Fruit fly (Drosophila melanogaster) whole organism, embryonic: Measurements from ENCODE around the gene udt.

Experiments used
- Abd-B ChIP-seq: fragments of 200-800 bp; sonication (Bioruptor generic); optimal IDR thresholded peaks from 2 replicates; lab custom pipeline; 2018; ENCODE audit warnings: missing biosample characterization, mild to moderate bottlenecking, missing genetic modification characterization, moderate library complexity
- CG10209 ChIP-seq: fragments of 200-800 bp; sonication (Bioruptor generic); optimal IDR thresholded peaks from 3 replicates; lab custom pipeline; 2017; ENCODE audit warnings: missing biosample characterization, mild to moderate bottlenecking, missing genetic modification characterization, missing genetic modification reagents
- CG10274 ChIP-seq: fragments of 200-800 bp; sonication (Bioruptor generic); optimal IDR thresholded peaks from 3 replicates; lab custom pipeline; 2017; ENCODE audit warnings: missing biosample characterization, mild to moderate bottlenecking, missing genetic modification characterization
- CG11456 ChIP-seq: fragments of 200-800 bp; sonication (Bioruptor generic); IDR thresholded peaks from 3 replicates; pipeline ENCODE4 v1.3.6; 2022; ENCODE audit warnings: missing biosample characterization, missing genetic modification characterization
- CG12299 ChIP-seq: fragments of 200-800 bp; sonication (Bioruptor generic); optimal IDR thresholded peaks from 2 replicates; lab custom pipeline; 2018; ENCODE audit warnings: missing biosample characterization, mild to moderate bottlenecking, missing genetic modification characterization
- CG14441 ChIP-seq: fragments of 200-800 bp; sonication (Bioruptor generic); IDR thresholded peaks from 2 replicates; pipeline ENCODE4 v1.3.6; 2022; ENCODE audit warnings: missing biosample characterization, missing genetic modification characterization
- CG14965 ChIP-seq: fragments of 200-800 bp; sonication (Bioruptor generic); optimal IDR thresholded peaks from 2 replicates; lab custom pipeline; 2016; ENCODE audit warnings: missing biosample characterization, missing genetic modification characterization, borderline replicate concordance
- CG16813 ChIP-seq: fragments of 200-800 bp; sonication (Bioruptor generic); IDR thresholded peaks from 3 replicates; pipeline ENCODE4 v1.3.6; 2022; ENCODE audit warnings: missing biosample characterization, missing genetic modification characterization; ENCODE audit not compliant: partially characterized antibody
- CG16863 ChIP-seq: fragments of 200-800 bp; sonication (Bioruptor generic); optimal IDR thresholded peaks from 3 replicates; lab custom pipeline; 2016; ENCODE audit warnings: missing biosample characterization, missing genetic modification characterization
- CG17328 ChIP-seq: fragments of 200-800 bp; sonication (Bioruptor generic); IDR thresholded peaks from 2 replicates; pipeline ENCODE4 v1.3.6; 2022; ENCODE audit warnings: missing biosample characterization, missing genetic modification characterization
- CG17361 ChIP-seq: fragments of 200-800 bp; sonication (Bioruptor generic); IDR thresholded peaks from 3 replicates; pipeline ENCODE4 v1.3.6; 2022; ENCODE audit warnings: missing biosample characterization, missing genetic modification characterization
- CG17912 ChIP-seq: fragments of 200-800 bp; sonication (Bioruptor generic); optimal IDR thresholded peaks from 2 replicates; lab custom pipeline; 2018; ENCODE audit warnings: missing biosample characterization, mild to moderate bottlenecking, missing genetic modification characterization
- CG18599 ChIP-seq: fragments of 200-800 bp; sonication (Bioruptor generic); optimal IDR thresholded peaks from 3 replicates; lab custom pipeline; 2017; ENCODE audit warnings: missing biosample characterization, missing genetic modification characterization, mild to moderate bottlenecking, moderate library complexity, missing genetic modification reagents
- CG2712 ChIP-seq: fragments of 200-800 bp; optimal IDR thresholded peaks from 3 replicates; lab custom pipeline; 2019; ENCODE audit warnings: missing biosample characterization, mild to moderate bottlenecking, missing genetic modification characterization, moderate library complexity
- CG4360 ChIP-seq: fragments of 200-800 bp; sonication (Bioruptor generic); IDR thresholded peaks from 2 replicates; pipeline ENCODE4 v1.3.6; 2022; ENCODE audit warnings: missing biosample characterization, missing genetic modification characterization
- CG4730 ChIP-seq: fragments of 200-800 bp; sonication (Bioruptor generic); IDR thresholded peaks from 2 replicates; pipeline ENCODE4 v1.3.6; 2022; ENCODE audit warnings: missing biosample characterization, missing genetic modification characterization
- CG6272 ChIP-seq: fragments of 200-800 bp; sonication (Bioruptor generic); IDR thresholded peaks from 2 replicates; pipeline ENCODE4 v1.3.6; 2022; ENCODE audit warnings: missing biosample characterization, missing genetic modification characterization
- CG8765 ChIP-seq: fragments of 200-800 bp; sonication (Bioruptor generic); IDR thresholded peaks from 2 replicates; pipeline ENCODE4 v1.3.6; 2022; ENCODE audit warnings: missing biosample characterization, missing genetic modification characterization
- Chrac-16 ChIP-seq: fragments of 200-800 bp; sonication (Bioruptor generic); optimal IDR thresholded peaks from 3 replicates; lab custom pipeline; 2016; ENCODE audit warnings: missing biosample characterization, missing genetic modification characterization
- Dfd ChIP-seq, 2 experiments: fragments of >200 bp; optimal IDR thresholded peaks; 2 replicates each; lab custom pipeline; 2017; ENCODE audit warnings: missing biosample characterization in 2 of 2, missing genetic modification characterization in 2 of 2
- Gsc ChIP-seq: fragments of 200-800 bp; sonication (Bioruptor generic); IDR thresholded peaks from 2 replicates; pipeline ENCODE4 v1.3.6; 2022; ENCODE audit warnings: missing biosample characterization, missing genetic modification characterization
- H15 ChIP-seq: fragments of 200-800 bp; sonication (Bioruptor generic); IDR thresholded peaks from 3 replicates; pipeline ENCODE4 v1.3.6; 2022; ENCODE audit warnings: missing biosample characterization, missing genetic modification characterization
- H2.0 ChIP-seq: fragments of 200-800 bp; sonication (Bioruptor generic); IDR thresholded peaks from 2 replicates; pipeline ENCODE4 v1.3.6; 2022; ENCODE audit warnings: missing biosample characterization, missing genetic modification characterization
- Hr3 ChIP-seq: fragments of 200-800 bp; sonication (Bioruptor generic); optimal IDR thresholded peaks from 3 replicates; lab custom pipeline; 2016; ENCODE audit warnings: missing biosample characterization, missing genetic modification characterization
- Lpt ChIP-seq: fragments of >200 bp; optimal IDR thresholded peaks from 2 replicates; lab custom pipeline; 2018; ENCODE audit warnings: missing biosample characterization, missing genetic modification characterization
- Meics ChIP-seq: fragments of 200-800 bp; sonication (Bioruptor generic); optimal IDR thresholded peaks from 2 replicates; lab custom pipeline; 2017; ENCODE audit warnings: missing biosample characterization, mild to moderate bottlenecking, missing genetic modification characterization
- Six4 ChIP-seq: fragments of 200-800 bp; sonication (Bioruptor generic); optimal IDR thresholded peaks from 2 replicates; lab custom pipeline; 2016; ENCODE audit warnings: missing biosample characterization, missing genetic modification characterization
- Sox100B ChIP-seq: fragments of 200-800 bp; sonication (Bioruptor generic); optimal IDR thresholded peaks from 3 replicates; lab custom pipeline; 2018; ENCODE audit warnings: missing biosample characterization, mild to moderate bottlenecking, missing genetic modification characterization
- cad ChIP-seq: fragments of >200 bp; optimal IDR thresholded peaks from 2 replicates; lab custom pipeline; 2017; ENCODE audit warnings: missing biosample characterization, missing genetic modification characterization
- caup ChIP-seq: fragments of 200-800 bp; sonication (Bioruptor generic); optimal IDR thresholded peaks from 3 replicates; lab custom pipeline; 2017; ENCODE audit warnings: missing biosample characterization, mild to moderate bottlenecking, missing genetic modification characterization, moderate library complexity; ENCODE audit not compliant: severe bottlenecking
- cg ChIP-seq: fragments of 200-800 bp; sonication (Bioruptor generic); optimal IDR thresholded peaks from 3 replicates; lab custom pipeline; 2019; ENCODE audit warnings: missing biosample characterization, mild to moderate bottlenecking, missing genetic modification characterization, moderate library complexity
- croc ChIP-seq: fragments of 200-800 bp; sonication (Bioruptor generic); conservative IDR thresholded peaks from 3 replicates; pipeline ENCODE4 v1.3.6; 2022; ENCODE audit warnings: missing biosample characterization, missing genetic modification characterization
- crol ChIP-seq: fragments of 200-800 bp; sonication (Bioruptor generic); IDR thresholded peaks from 2 replicates; pipeline ENCODE4 v1.3.6; 2022; ENCODE audit warnings: missing biosample characterization, missing genetic modification characterization
- dmrt99B ChIP-seq: fragments of 200-800 bp; sonication (Bioruptor generic); optimal IDR thresholded peaks from 2 replicates; lab custom pipeline; 2018; ENCODE audit warnings: missing biosample characterization, mild to moderate bottlenecking, missing genetic modification characterization, moderate library complexity
- dpn ChIP-seq, 2 experiments: fragments of 200-800 bp; sonication (Bioruptor generic); optimal IDR thresholded peaks; 3 replicates each; lab custom pipeline; 2016; ENCODE audit warnings: missing biosample characterization in 2 of 2, missing genetic modification characterization in 2 of 2
- fd64A ChIP-seq: fragments of 200-800 bp; sonication (Bioruptor generic); optimal IDR thresholded peaks from 3 replicates; lab custom pipeline; 2018; ENCODE audit warnings: missing biosample characterization, mild to moderate bottlenecking, missing genetic modification characterization
- gem ChIP-seq: fragments of 200-800 bp; sonication (Bioruptor generic); optimal IDR thresholded peaks from 2 replicates; lab custom pipeline; 2019; ENCODE audit warnings: missing biosample characterization, mild to moderate bottlenecking, missing genetic modification characterization, moderate library complexity
- grn ChIP-seq: fragments of 200-800 bp; sonication (Bioruptor generic); optimal IDR thresholded peaks from 3 replicates; lab custom pipeline; 2017; ENCODE audit warnings: missing biosample characterization, missing genetic modification characterization
- hth ChIP-seq: fragments of >200 bp; optimal IDR thresholded peaks from 2 replicates; lab custom pipeline; 2017; ENCODE audit warnings: inconsistent platforms
- insv ChIP-seq, 2 experiments: fragments of 200-800 bp; sonication (Bioruptor generic); optimal IDR thresholded peaks; 3 replicates each; lab custom pipeline; 2016 to 2018; ENCODE audit warnings: missing biosample characterization in 2 of 2, missing genetic modification characterization in 2 of 2
- jigr1 ChIP-seq: fragments of 200-800 bp; sonication (Bioruptor generic); IDR thresholded peaks from 3 replicates; pipeline ENCODE4 v1.3.6; 2022; ENCODE audit warnings: missing biosample characterization, missing genetic modification characterization
- kni ChIP-seq: fragments of 200-800 bp; sonication (Bioruptor generic); optimal IDR thresholded peaks from 3 replicates; lab custom pipeline; 2017; ENCODE audit warnings: mild to moderate bottlenecking, missing biosample characterization, missing genetic modification reagents, missing genetic modification characterization
- nerfin-2 ChIP-seq: fragments of 200-800 bp; sonication (Bioruptor generic); IDR thresholded peaks from 2 replicates; pipeline ENCODE4 v1.3.6; 2022; ENCODE audit warnings: missing biosample characterization, missing genetic modification characterization; ENCODE audit not compliant: partially characterized antibody
- pros ChIP-seq: fragments of 200-800 bp; sonication (Bioruptor generic); optimal IDR thresholded peaks from 3 replicates; lab custom pipeline; 2019; ENCODE audit warnings: missing biosample characterization, mild to moderate bottlenecking, missing genetic modification characterization, moderate library complexity
- psq ChIP-seq: fragments of 200-800 bp; sonication (Bioruptor generic); optimal IDR thresholded peaks from 2 replicates; lab custom pipeline; 2017; ENCODE audit warnings: missing biosample characterization, missing genetic modification characterization
- repo ChIP-seq: fragments of 200-800 bp; sonication (Bioruptor generic); optimal IDR thresholded peaks from 2 replicates; lab custom pipeline; 2016; ENCODE audit warnings: missing biosample characterization, missing genetic modification characterization
- schlank ChIP-seq: fragments of 200-800 bp; sonication (Bioruptor generic); optimal IDR thresholded peaks from 2 replicates; lab custom pipeline; 2018; ENCODE audit warnings: missing biosample characterization, mild to moderate bottlenecking, missing genetic modification characterization
- sens ChIP-seq: fragments of 200-800 bp; sonication (Bioruptor generic); peaks from one replicate; lab custom pipeline; 2016; ENCODE audit warnings: missing biosample characterization, missing genetic modification characterization
- sima ChIP-seq: fragments of 200-800 bp; sonication (Bioruptor generic); optimal IDR thresholded peaks from 2 replicates; lab custom pipeline; 2016; ENCODE audit warnings: missing biosample characterization, missing genetic modification characterization
- so ChIP-seq: fragments of 200-800 bp; sonication (Bioruptor generic); IDR thresholded peaks from 3 replicates; pipeline ENCODE4 v1.3.6; 2022; ENCODE audit warnings: missing biosample characterization, missing genetic modification characterization
- tin ChIP-seq: fragments of 200-800 bp; sonication (Bioruptor generic); optimal IDR thresholded peaks from 3 replicates; lab custom pipeline; 2016; ENCODE audit warnings: missing biosample characterization, missing genetic modification characterization
- twi ChIP-seq: fragments of 200-800 bp; optimal IDR thresholded peaks from 2 replicates; lab custom pipeline; 2019; ENCODE audit warnings: missing biosample characterization, mild to moderate bottlenecking, missing genetic modification characterization, moderate library complexity

Gene udt

dm6 chr3R:23772808-23773207 is 9.7 kb upstream of the udt start, which contains the start of gene tst (continued):
- TF ChIP-seq CG16863 (GFP tag; lab: Kevin White, UChicago) (peak; percentile 24), CG17912 (GFP tag; lab: Kevin White, UChicago) (peak; percentile 53), Gsc (GFP tag; lab: Robert Waterston, UW) (peak; percentile 92), Abd-B (GFP tag; lab: Kevin White, UChicago) (peak; percentile 95), CG2712 (peak; percentile 97), Chrac-16 (peak; percentile 87), grn (GFP tag; lab: Kevin White, UChicago) (no peak), CG11456 (peak; percentile 97), dmrt99B (tag; lab: Kevin White, UChicago) (peak; percentile 90), repo (GFP tag; lab: Kevin White, UChicago) (no peak), kni (GFP tag; lab: Kevin White, UChicago) (peak; percentile 7), fd64A (GFP tag; lab: Kevin White, UChicago) (no peak), Lpt (no peak), schlank (tag; lab: Kevin White, UChicago) (peak; percentile 74), CG14441 (GFP tag; lab: Robert Waterston, UW) (peak; percentile 98), pros (GFP tag; lab: Kevin White, UChicago) (no peak), Sox100B (GFP tag; lab: Kevin White, UChicago) (peak; percentile 88), so (peak; percentile 89), CG6272 (peak; percentile 99), caup (GFP tag; lab: Kevin White, UChicago) (peak; percentile 86), crol (peak; percentile 53), insv (GFP tag; optimal IDR thresholded peaks at IDR 0.05; lab: Kevin White, UChicago) (peak in 1 of 2 experiments; percentile 36), CG4730 (GFP tag; lab: Robert Waterston, UW) (peak; percentile 96), CG18599 (peak; percentile 90), psq (GFP tag; lab: Kevin White, UChicago) (peak; percentile 81), sima (GFP tag; lab: Kevin White, UChicago) (no peak), sens (GFP tag; lab: Kevin White, UChicago) (peak; percentile 93), H15 (GFP tag; lab: Robert Waterston, UW) (peak; percentile 97), Six4 (GFP tag; lab: Kevin White, UChicago) (peak; percentile 81), nerfin-2 (GFP tag; lab: Robert Waterston, UW) (no peak), CG16813 (GFP tag; lab: Robert Waterston, UW) (no peak; the same call in 2 of the 3 replicates), Hr3 (peak; percentile 95), dpn (GFP tag; optimal IDR thresholded peaks at IDR 0.05; lab: Kevin White, UChicago) (peak; percentile 31 to 93), cg (GFP tag; lab: Kevin White, UChicago) (no peak), Dfd (GFP tag; optimal IDR thresholded peaks at IDR 0.05; lab: Kevin White, UChicago) (no peak), Meics (peak; percentile 100), H2.0 (GFP tag; lab: Robert Waterston, UW) (peak; percentile 96), CG12299 (tag; lab: Kevin White, UChicago) (peak; percentile 78), CG8765 (GFP tag; lab: Robert Waterston, UW) (peak; percentile 93), CG17328 (peak; percentile 94), croc (GFP tag; lab: Robert Waterston, UW) (peak; percentile 94), CG10209 (GFP tag; lab: Kevin White, UChicago) (peak; percentile 92), hth (lab: Kevin White, UChicago) (no peak), CG14965 (GFP tag; lab: Kevin White, UChicago) (no peak), CG10274 (GFP tag; lab: Kevin White, UChicago) (peak; percentile 40), CG17361 (GFP tag; lab: Robert Waterston, UW) (peak; percentile 95), gem (tag; lab: Kevin White, UChicago) (peak; percentile 98), tin (GFP tag; lab: Kevin White, UChicago) (peak; percentile 88), cad (GFP tag; lab: Kevin White, UChicago) (no peak), twi (peak; percentile 80), jigr1 (peak; percentile 92), CG4360 (GFP tag; lab: Robert Waterston, UW) (peak; percentile 73)
